Worm (Caenorhabditis elegans): ENCODE data around the gene F55A11.1.
A peak's percentile ranks its signal among the peaks of the same experiment; 100 is the strongest.

The F55A11.1 gene

ce11 chrV:11801076-11801849 is 37.1 kb upstream of the F55A11.1 start (continued):
- TF ChIP-seq lin-13 (GFP tag; optimal IDR thresholded peaks at IDR 0.05) (no peak), nhr-47 (tag; optimal IDR thresholded peaks at IDR 0.05) (peak; percentile 28), nhr-12 (tag; optimal IDR thresholded peaks at IDR 0.05) (no peak), nhr-20 (tag; optimal IDR thresholded peaks at IDR 0.05) (peak; percentile 82), zip-4 (GFP tag; optimal IDR thresholded peaks at IDR 0.05) (no peak), pag-3 (tag; optimal IDR thresholded peaks at IDR 0.05; ENCODE audit: borderline replicate concordance, insufficient read depth) (no peak), Y116A8C.19 (tag; optimal IDR thresholded peaks at IDR 0.05; ENCODE audit: borderline replicate concordance) (no peak), sup-37 (GFP tag; optimal IDR thresholded peaks at IDR 0.05) (no peak), unc-62 (GFP tag; optimal IDR thresholded peaks at IDR 0.05) (no peak), mep-1 (tag; optimal IDR thresholded peaks at IDR 0.05) (no peak), egl-27 (tag; optimal IDR thresholded peaks at IDR 0.05) (no peak), nhr-19 (GFP tag; conservative IDR thresholded peaks at IDR 0.05) (peak; percentile 66), dpl-1 (GFP tag; optimal IDR thresholded peaks at IDR 0.05) (no peak), tbx-2 (tag; optimal IDR thresholded peaks at IDR 0.05) (peak; percentile 77), ceh-88 (GFP tag; IDR thresholded peaks at IDR 0.05) (no peak), ceh-63 (GFP tag; optimal IDR thresholded peaks at IDR 0.05) (no peak)

ce11 chrV:11800486-11800885 is 36.3 kb upstream of the F55A11.1 start:
- TF ChIP-seq lin-35 (GFP tag; optimal IDR thresholded peaks at IDR 0.05): no peak
- TF ChIP-seq dpl-1 (GFP tag; optimal IDR thresholded peaks at IDR 0.05): no peak
- peak; percentile 34 for TF ChIP-seq nhr-71 (tag; optimal IDR thresholded peaks at IDR 0.05)
- TF ChIP-seq lin-13 (GFP tag; optimal IDR thresholded peaks at IDR 0.05): no peak
- peak in 2 of 6 experiments; percentile 9 to 36 for TF ChIP-seq elt-3 (tag; optimal IDR thresholded peaks at IDR 0.05)
- TF ChIP-seq irx-1 (tag; optimal IDR thresholded peaks at IDR 0.05): no peak
- no peak for TF ChIP-seq Y116A8C.19 (tag; optimal IDR thresholded peaks at IDR 0.05; ENCODE audit: borderline replicate concordance)
- no peak for TF ChIP-seq lin-39 (tag; optimal IDR thresholded peaks at IDR 0.05)
- TF ChIP-seq nhr-84 (tag; optimal IDR thresholded peaks at IDR 0.05): no peak
- TF ChIP-seq sup-37 (GFP tag; optimal IDR thresholded peaks at IDR 0.05): no peak
- TF ChIP-seq tbx-2 (tag; optimal IDR thresholded peaks at IDR 0.05): peak; percentile 21
- TF ChIP-seq ama-1 (optimal IDR thresholded peaks at IDR 0.05): no peak
- TF ChIP-seq dsc-1 (tag; optimal IDR thresholded peaks at IDR 0.05): no peak
- peak; percentile 76 for TF ChIP-seq nhr-85 (tag)
- TF ChIP-seq nhr-19 (GFP tag; conservative IDR thresholded peaks at IDR 0.05): peak; percentile 26
- no peak for TF ChIP-seq aha-1 (tag; optimal IDR thresholded peaks at IDR 0.05)
- TF ChIP-seq fkh-8 (tag; optimal IDR thresholded peaks at IDR 0.05): no peak
- TF ChIP-seq mab-9 (GFP tag; IDR thresholded peaks at IDR 0.05): no peak
- TF ChIP-seq unc-62 (GFP tag; optimal IDR thresholded peaks at IDR 0.05): no peak
- TF ChIP-seq isw-1 (GFP tag; IDR thresholded peaks at IDR 0.05): no peak
- no peak for TF ChIP-seq lir-3 (tag; optimal IDR thresholded peaks at IDR 0.05; ENCODE audit: poor library complexity)
- no peak for TF ChIP-seq skn-1 (tag; optimal IDR thresholded peaks at IDR 0.05)
- TF ChIP-seq snu-23 (GFP tag; optimal IDR thresholded peaks at IDR 0.05): no peak
- TF ChIP-seq unc-86 (tag; optimal IDR thresholded peaks at IDR 0.05): no peak
- no peak for TF ChIP-seq hlh-4 (tag; optimal IDR thresholded peaks at IDR 0.05)
- TF ChIP-seq egl-27 (tag; optimal IDR thresholded peaks at IDR 0.05): no peak
- TF ChIP-seq ceh-90 (tag; optimal IDR thresholded peaks at IDR 0.05): no peak
- no peak for TF ChIP-seq ceh-82 (tag; optimal IDR thresholded peaks at IDR 0.05)
- no peak for TF ChIP-seq nhr-47 (tag; optimal IDR thresholded peaks at IDR 0.05)
- no peak for TF ChIP-seq mdl-1 (tag; optimal IDR thresholded peaks at IDR 0.05)
- TF ChIP-seq tlp-1 (tag; optimal IDR thresholded peaks at IDR 0.05): no peak
- no peak for TF ChIP-seq ceh-88 (GFP tag; IDR thresholded peaks at IDR 0.05)
- TF ChIP-seq mef-2 (tag; optimal IDR thresholded peaks at IDR 0.05): no peak
- TF ChIP-seq hpl-2 (GFP tag; optimal IDR thresholded peaks at IDR 0.05): no peak
- TF ChIP-seq rnt-1 (tag; optimal IDR thresholded peaks at IDR 0.05): no peak
- TF ChIP-seq lsy-2 (tag; optimal IDR thresholded peaks at IDR 0.05): peak in 1 of 2 experiments; percentile 11
- TF ChIP-seq egl-13 (tag; optimal IDR thresholded peaks at IDR 0.05): no peak
- peak; percentile 78 for TF ChIP-seq nhr-20 (tag; optimal IDR thresholded peaks at IDR 0.05)
- TF ChIP-seq grh-1 (GFP tag; IDR thresholded peaks at IDR 0.05): peak; percentile 24; the same call in 1 of the 2 replicates
- no peak for TF ChIP-seq ets-5 (GFP tag; IDR thresholded peaks at IDR 0.05)
- no peak for TF ChIP-seq pax-3 (tag; optimal IDR thresholded peaks at IDR 0.05)
- TF ChIP-seq C16A3.4 (tag; optimal IDR thresholded peaks at IDR 0.05): no peak
- no peak for TF ChIP-seq nhr-90 (tag; optimal IDR thresholded peaks at IDR 0.05; ENCODE audit: poor library complexity)

Data from whole organism, L1 larva.